Worm (Caenorhabditis elegans): ENCODE data around the gene F55G7.3.

- TF ChIP-seq W03F9.2 (tag; optimal IDR thresholded peaks at IDR 0.05) (no peak), him-1 (tag; optimal IDR thresholded peaks at IDR 0.05) (no peak)
Measured at ce11 chrX:11910046-11910445, 31.8 kb downstream of the F55G7.3 start, which contains the start of gene Y62H9A.15.
